In the genomic region with DNA sequence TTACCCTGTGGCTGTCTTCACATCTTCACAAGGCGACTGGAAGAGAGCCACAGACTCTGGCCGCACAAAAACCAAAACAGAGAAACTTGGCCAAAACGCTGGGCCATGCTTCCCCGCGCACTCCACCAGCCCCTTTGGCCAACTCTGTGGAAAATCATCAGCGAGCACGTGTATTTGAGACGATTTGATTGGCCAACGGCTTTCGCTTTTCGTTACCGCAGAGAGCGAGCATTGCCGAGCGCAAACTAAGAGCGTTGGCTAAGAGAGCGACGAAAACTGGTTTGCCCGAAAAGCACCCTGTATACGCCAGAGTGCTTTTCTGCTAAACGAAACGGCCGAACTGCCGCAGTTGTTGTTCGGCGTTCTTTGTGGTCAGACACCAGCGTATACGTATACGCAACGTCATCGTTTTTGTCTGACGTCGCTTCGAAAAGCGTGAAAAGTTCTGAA, we compare ENCODE assay signal across 6 fruit fly cellular contexts.
A peak's percentile ranks its signal among the peaks of the same experiment; 100 is the strongest.
TF ChIP-seq lines count a peak whose summit lies in the region.

CG42673 (plus strand) TSS at position 346 of the 450 bp plus-strand sequence.

- TF ChIP-seq CTCF in whole organism, embryonic (GFP tag; optimal IDR thresholded peaks at IDR 0.05; lab: Kevin White, UChicago): no peak

TF ChIP-seq in whole organism, 6 proteins besides CTCF, POLR2A, EP300 and RAD21:
- TF ChIP-seq Dll (optimal IDR thresholded peaks at IDR 0.05; lab: Kevin White, UChicago): peak; percentile 81
- TF ChIP-seq CG8478 (optimal IDR thresholded peaks at IDR 0.05; lab: Kevin White, UChicago): no peak

TF ChIP-seq in whole organism, adult, 20 proteins besides CTCF, POLR2A, EP300 and RAD21:
- TF ChIP-seq CG33017 (tag; optimal IDR thresholded peaks at IDR 0.05; lab: Kevin White, UChicago) (no peak), tj (GFP tag; optimal IDR thresholded peaks at IDR 0.05; lab: Kevin White, UChicago) (peak; percentile 63), Clk (GFP tag; optimal IDR thresholded peaks at IDR 0.05; lab: Kevin White, UChicago) (peak; percentile 10), CG5204 (GFP tag; optimal IDR thresholded peaks at IDR 0.05; lab: Kevin White, UChicago) (no peak), Mnt (GFP tag; optimal IDR thresholded peaks at IDR 0.05; lab: Kevin White, UChicago) (peak; percentile 93), cic (GFP tag; optimal IDR thresholded peaks at IDR 0.05; lab: Kevin White, UChicago) (no peak), CG1620 (GFP tag; optimal IDR thresholded peaks at IDR 0.05; lab: Kevin White, UChicago) (no peak), CG12768 (GFP tag; optimal IDR thresholded peaks at IDR 0.05; lab: Kevin White, UChicago) (no peak), cnc (optimal IDR thresholded peaks at IDR 0.05; lab: Kevin White, UChicago) (no peak)

TF ChIP-seq in whole organism, embryonic, 481 proteins besides CTCF, POLR2A, EP300 and RAD21 (continues in another document):
- TF ChIP-seq CG2889 (GFP tag; IDR thresholded peaks at IDR 0.05; lab: Robert Waterston, UW) (no peak), CG10543 (GFP tag; optimal IDR thresholded peaks at IDR 0.05; lab: Kevin White, UChicago) (peak; percentile 37), Fer1 (GFP tag; optimal IDR thresholded peaks at IDR 0.05; lab: Kevin White, UChicago) (peak; percentile 63), unc-4 (GFP tag; IDR thresholded peaks at IDR 0.05; lab: Robert Waterston, UW; ENCODE audit: partially characterized antibody) (peak; percentile 50; the same call in 1 of the 2 replicates), sens (GFP tag; lab: Kevin White, UChicago) (peak; percentile 17), hkb (optimal IDR thresholded peaks at IDR 0.05; lab: Kevin White, UChicago) (no peak), hkb (GFP tag; IDR thresholded peaks at IDR 0.05; lab: Robert Waterston, UW) (peak; percentile 52), scrt (GFP tag; optimal IDR thresholded peaks at IDR 0.05; lab: Kevin White, UChicago) (peak; percentile 7), Dbx (GFP tag; IDR thresholded peaks at IDR 0.05; lab: Robert Waterston, UW) (peak; percentile 49; the same call in 1 of the 3 replicates), Bgb (GFP tag; IDR thresholded peaks at IDR 0.05; lab: Robert Waterston, UW; ENCODE audit: partially characterized antibody) (peak; percentile 55), her (GFP tag; optimal IDR thresholded peaks at IDR 0.05; lab: Kevin White, UChicago) (peak; percentile 17), zen (tag; optimal IDR thresholded peaks at IDR 0.05; lab: Kevin White, UChicago) (no peak), CG3163 (GFP tag; optimal IDR thresholded peaks at IDR 0.05; lab: Kevin White, UChicago) (peak; percentile 99), CG30403 (GFP tag; optimal IDR thresholded peaks at IDR 0.05; lab: Kevin White, UChicago) (no peak), Deaf1 (tag; optimal IDR thresholded peaks at IDR 0.05; lab: Kevin White, UChicago) (peak; percentile 95), CG34422 (GFP tag; IDR thresholded peaks at IDR 0.05; lab: Robert Waterston, UW) (peak; percentile 72; the same call in 1 of the 3 replicates), fd3F (GFP tag; optimal IDR thresholded peaks at IDR 0.05; lab: Kevin White, UChicago) (no peak)

TF ChIP-seq in whole organism, prepupa, 60 proteins besides CTCF, POLR2A, EP300 and RAD21 (continues in another document):
- TF ChIP-seq CG4318 (GFP tag; optimal IDR thresholded peaks at IDR 0.05; lab: Kevin White, UChicago) (no peak), Sox102F (GFP tag; optimal IDR thresholded peaks at IDR 0.05; lab: Kevin White, UChicago) (peak; percentile 72), CG7368 (GFP tag; optimal IDR thresholded peaks at IDR 0.05; lab: Kevin White, UChicago) (no peak), ss (GFP tag; optimal IDR thresholded peaks at IDR 0.05; lab: Kevin White, UChicago) (peak; percentile 31 to 33), Ets21C (GFP tag; optimal IDR thresholded peaks at IDR 0.05; lab: Kevin White, UChicago) (no peak), Hr39 (GFP tag; optimal IDR thresholded peaks at IDR 0.05; lab: Kevin White, UChicago) (no peak), CG8119 (GFP tag; IDR thresholded peaks at IDR 0.05; lab: Robert Waterston, UW) (peak; percentile 77), CG6808 (GFP tag; optimal IDR thresholded peaks at IDR 0.05; lab: Kevin White, UChicago) (no peak), lz (GFP tag; optimal IDR thresholded peaks at IDR 0.05; lab: Kevin White, UChicago) (no peak), pdm3 (GFP tag; optimal IDR thresholded peaks at IDR 0.05; lab: Kevin White, UChicago) (no peak), CG16779 (tag; optimal IDR thresholded peaks at IDR 0.05; lab: Kevin White, UChicago) (peak; percentile 31), Hr38 (GFP tag; optimal IDR thresholded peaks at IDR 0.05; lab: Kevin White, UChicago) (no peak), Sox15 (GFP tag; optimal IDR thresholded peaks at IDR 0.05; lab: Kevin White, UChicago) (no peak), net (GFP tag; optimal IDR thresholded peaks at IDR 0.05; lab: Kevin White, UChicago) (peak; percentile 47), Hr4 (GFP tag; optimal IDR thresholded peaks at IDR 0.05; lab: Kevin White, UChicago) (no peak), CG11902 (GFP tag; optimal IDR thresholded peaks at IDR 0.05; lab: Kevin White, UChicago) (no peak), fkh (GFP tag; optimal IDR thresholded peaks at IDR 0.05; lab: Kevin White, UChicago) (no peak), Ets96B (tag; optimal IDR thresholded peaks at IDR 0.05; lab: Kevin White, UChicago) (no peak), Gug (GFP tag; IDR thresholded peaks at IDR 0.05; lab: Robert Waterston, UW) (no peak), CG15336 (GFP tag; IDR thresholded peaks at IDR 0.05; lab: Robert Waterston, UW) (peak; percentile 66; the same call in 1 of the 2 replicates)

TF ChIP-seq in whole organism, pupa, 21 proteins besides CTCF, POLR2A, EP300 and RAD21:
- peak; percentile 59 for TF ChIP-seq CG14655 (GFP tag; optimal IDR thresholded peaks at IDR 0.05; lab: Kevin White, UChicago)
- peak; percentile 32 for TF ChIP-seq CG13204 (GFP tag; optimal IDR thresholded peaks at IDR 0.05; lab: Kevin White, UChicago)
- TF ChIP-seq CG4496 (GFP tag; IDR thresholded peaks at IDR 0.05; lab: Robert Waterston, UW): peak; percentile 72; the same call in 2 of the 3 replicates
- no peak for TF ChIP-seq CG10348 (GFP tag; IDR thresholded peaks at IDR 0.05; lab: Robert Waterston, UW)
- peak; percentile 55; the same call in 1 of the 3 replicates for TF ChIP-seq fd96Ca (GFP tag; IDR thresholded peaks at IDR 0.05; lab: Robert Waterston, UW)
- TF ChIP-seq CG8301 (tag; optimal IDR thresholded peaks at IDR 0.05; lab: Kevin White, UChicago): peak; percentile 64
- no peak for TF ChIP-seq D1 (tag; optimal IDR thresholded peaks at IDR 0.05; lab: Kevin White, UChicago)
- TF ChIP-seq CG34367 (tag; optimal IDR thresholded peaks at IDR 0.05; lab: Kevin White, UChicago): no peak
- TF ChIP-seq CG32121 (GFP tag; IDR thresholded peaks at IDR 0.05; lab: Robert Waterston, UW): peak; percentile 61
- TF ChIP-seq rn (GFP tag; IDR thresholded peaks at IDR 0.05; lab: Robert Waterston, UW): no peak
- peak; percentile 66 for TF ChIP-seq EcR (GFP tag; optimal IDR thresholded peaks at IDR 0.05; lab: Kevin White, UChicago)
- TF ChIP-seq Ets98B (GFP tag; IDR thresholded peaks at IDR 0.05; lab: Robert Waterston, UW): peak; percentile 72
- peak; percentile 64 for TF ChIP-seq Pif1A (GFP tag; optimal IDR thresholded peaks at IDR 0.05; lab: Kevin White, UChicago)
- TF ChIP-seq Snoo (tag; optimal IDR thresholded peaks at IDR 0.05; lab: Kevin White, UChicago): peak; percentile 54
- no peak for TF ChIP-seq CG15710 (tag; optimal IDR thresholded peaks at IDR 0.05; lab: Kevin White, UChicago)
- peak; percentile 70 for TF ChIP-seq Pif1B (GFP tag; optimal IDR thresholded peaks at IDR 0.05; lab: Kevin White, UChicago)
- TF ChIP-seq CG17806 (tag; optimal IDR thresholded peaks at IDR 0.05; lab: Kevin White, UChicago): no peak
- TF ChIP-seq CG12605 (GFP tag; IDR thresholded peaks at IDR 0.05; lab: Robert Waterston, UW): peak; percentile 80
- TF ChIP-seq CG8159 (tag; optimal IDR thresholded peaks at IDR 0.05; lab: Kevin White, UChicago): no peak
- no peak for TF ChIP-seq gl (tag; optimal IDR thresholded peaks at IDR 0.05; lab: Kevin White, UChicago)
- no peak for TF ChIP-seq CG9948 (tag; optimal IDR thresholded peaks at IDR 0.05; lab: Kevin White, UChicago)

TF ChIP-seq in whole organism, wandering third instar larva, 38 proteins besides CTCF, POLR2A, EP300 and RAD21:
- TF ChIP-seq dl (GFP tag; optimal IDR thresholded peaks at IDR 0.05; lab: Kevin White, UChicago; ENCODE audit: insufficient read depth in 1 of 2, partially characterized antibody in 2 of 2): peak; percentile 35 to 44
- TF ChIP-seq brk (GFP tag; optimal IDR thresholded peaks at IDR 0.05; lab: Kevin White, UChicago): peak; percentile 24
- no peak for TF ChIP-seq CG32264 (GFP tag; optimal IDR thresholded peaks at IDR 0.05; lab: Kevin White, UChicago)
- no peak for TF ChIP-seq dsf (GFP tag; optimal IDR thresholded peaks at IDR 0.05; lab: Kevin White, UChicago; ENCODE audit: borderline replicate concordance)
- TF ChIP-seq Vsx2 (GFP tag; optimal IDR thresholded peaks at IDR 0.05; lab: Kevin White, UChicago; ENCODE audit: partially characterized antibody): peak; percentile 74
- peak; percentile 35 for TF ChIP-seq Rel (GFP tag; optimal IDR thresholded peaks at IDR 0.05; lab: Kevin White, UChicago)
- peak; percentile 4 for TF ChIP-seq Rel (tag; optimal IDR thresholded peaks at IDR 0.05; lab: Kevin White, UChicago)
- TF ChIP-seq Sp1 (GFP tag; optimal IDR thresholded peaks at IDR 0.05; lab: Kevin White, UChicago): peak; percentile 19
- TF ChIP-seq CrebA (GFP tag; optimal IDR thresholded peaks at IDR 0.05; lab: Kevin White, UChicago; ENCODE audit: borderline replicate concordance): peak; percentile 36
- peak; percentile 82 for TF ChIP-seq Dif (GFP tag; optimal IDR thresholded peaks at IDR 0.05; lab: Kevin White, UChicago; ENCODE audit: partially characterized antibody)
